Worm (Caenorhabditis elegans) whole organism, midembryonic: ENCODE results near the gene fipr-27.
"Not testable (repeated sequence)": the region's sequence is repeated elsewhere in the genome, so short reads cannot be mapped to it uniquely, and the experiment has no call there.

Experiments used
- T22C8.4 ChIP-seq: fragments of 200-800 bp; sonication (Bioruptor generic); IDR thresholded peaks from 2 replicates; pipeline ENCODE4 v1.3.6; 2022; ENCODE audit warnings: missing genetic modification characterization, missing compliant biosample characterization
- cog-1 ChIP-seq: sonication (generic microtip); optimal IDR thresholded peaks from 2 replicates; lab custom pipeline; 2016; ENCODE audit warnings: missing genetic modification characterization, missing compliant biosample characterization
- flt-1 ChIP-seq: fragments of 200-800 bp; sonication (Bioruptor generic); IDR thresholded peaks from 2 replicates; pipeline ENCODE4 v1.3.6; 2022; ENCODE audit warnings: missing genetic modification characterization, missing compliant biosample characterization
- klf-2 ChIP-seq: fragments of 200-800 bp; sonication (Bioruptor generic); conservative IDR thresholded peaks from 2 replicates; pipeline ENCODE4 v1.3.6; 2022; ENCODE audit warnings: missing genetic modification reagents, missing genetic modification characterization, missing compliant biosample characterization
- med-1 ChIP-seq: sonication (generic microtip); optimal IDR thresholded peaks from 2 replicates; lab custom pipeline; 2017; ENCODE audit warnings: missing genetic modification characterization, mild to moderate bottlenecking, missing compliant biosample characterization, antibody characterized with exemption, missing genetic modification reagents; ENCODE audit not compliant: insufficient read depth
- ref-1 ChIP-seq: fragments of 200-800 bp; sonication (Bioruptor generic); conservative IDR thresholded peaks from 2 replicates; pipeline ENCODE4 v1.3.6; 2022; ENCODE audit warnings: missing genetic modification reagents, missing genetic modification characterization, missing compliant biosample characterization
- tab-1 ChIP-seq: fragments of 200-800 bp; sonication (Bioruptor generic); IDR thresholded peaks from 2 replicates; pipeline ENCODE4 v1.3.6; 2022; ENCODE audit warnings: missing genetic modification characterization, missing compliant biosample characterization
- ztf-23 ChIP-seq: fragments of 200-800 bp; sonication (Bioruptor generic); IDR thresholded peaks from 2 replicates; pipeline ENCODE4 v1.3.6; 2022; ENCODE audit warnings: missing genetic modification reagents, missing genetic modification characterization, missing compliant biosample characterization
- ztf-29 ChIP-seq: fragments of 200-800 bp; sonication (Bioruptor generic); IDR thresholded peaks from 2 replicates; pipeline ENCODE4 v1.3.6; 2022; ENCODE audit warnings: missing genetic modification reagents, missing genetic modification characterization, missing compliant biosample characterization

fipr-27 gene

DNA sequence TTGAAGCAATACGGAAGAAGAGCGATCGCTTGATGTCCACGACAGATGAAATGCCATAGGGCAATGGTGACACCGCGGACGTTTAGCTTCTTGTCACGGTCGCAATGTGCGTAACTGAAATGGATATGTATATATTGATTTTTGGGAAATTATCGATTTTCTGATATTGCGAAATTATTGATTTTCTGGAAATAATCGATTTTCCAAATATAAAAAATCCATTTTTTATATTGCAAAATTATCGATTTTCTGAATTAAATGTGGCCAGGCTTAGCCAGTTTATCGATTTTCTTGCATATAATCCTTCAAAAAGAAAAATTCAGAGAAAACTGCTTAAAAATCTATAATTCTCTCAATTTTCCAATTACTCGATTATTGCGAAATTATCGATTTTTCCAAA is 14.3 kb downstream of the fipr-27 start:
- TF ChIP-seq T22C8.4, result peak; percentile 83

DNA sequence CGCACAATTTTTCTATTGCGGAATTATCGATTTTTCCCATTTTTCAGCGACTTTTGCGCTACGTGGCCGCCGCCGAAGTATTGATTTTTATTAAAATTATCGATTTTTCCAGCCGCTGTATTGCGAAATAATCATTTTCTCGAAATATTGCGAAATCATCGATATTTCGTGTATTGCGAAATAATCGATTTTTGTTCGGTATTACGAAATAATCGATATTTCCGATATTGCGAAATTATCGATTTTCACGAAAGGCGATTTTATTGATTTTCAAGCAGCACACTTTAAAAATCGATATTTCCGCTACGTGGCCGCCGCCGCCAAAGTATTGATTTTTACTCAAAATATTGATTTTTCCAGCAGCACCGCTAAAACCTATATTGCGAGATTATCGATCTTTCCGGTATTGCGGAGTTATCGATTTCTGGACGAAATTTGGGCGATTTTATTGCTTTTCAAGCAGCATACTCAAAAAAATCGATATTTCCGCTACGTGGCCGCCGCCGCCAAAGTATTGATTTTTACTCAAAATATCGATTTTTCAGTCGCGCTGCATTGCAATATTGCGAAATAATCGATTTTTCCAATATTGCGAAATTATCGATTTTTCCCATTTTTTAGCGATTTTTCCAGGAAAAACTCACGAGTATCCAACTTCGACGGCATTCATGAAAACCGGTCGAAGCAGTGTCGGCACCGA is 14.9 kb downstream of the fipr-27 start:
- TF ChIP-seq T22C8.4, result peak; percentile 85
- no peak for TF ChIP-seq tab-1 (GFP tag; lab: Robert Waterston, UW)
- no peak for TF ChIP-seq ztf-23 (GFP tag; lab: Robert Waterston, UW)
- no peak for TF ChIP-seq ztf-29 (GFP tag; lab: Robert Waterston, UW)
- TF ChIP-seq klf-2 (GFP tag; lab: Robert Waterston, UW), result no peak
- no peak for TF ChIP-seq med-1 (GFP tag; lab: Kevin White, UChicago)

DNA sequence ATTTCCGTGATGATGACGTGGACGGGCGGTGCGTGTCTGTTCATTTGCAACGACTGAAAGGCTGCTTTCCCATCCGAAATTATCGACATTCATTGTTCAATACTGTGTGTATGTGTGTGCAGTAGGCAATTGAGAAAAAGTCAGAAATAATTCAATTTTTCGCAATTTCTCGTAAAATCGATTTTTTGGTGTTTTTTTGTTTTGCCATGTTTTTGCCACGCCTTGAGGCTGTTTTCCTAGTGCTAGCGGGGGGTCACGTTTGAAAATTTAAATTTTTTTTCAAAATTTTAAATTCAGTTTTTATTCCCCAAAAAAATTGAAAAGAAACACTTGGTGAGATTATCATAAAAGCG is 15.4 kb downstream of the fipr-27 start, which contains the start of gene Y51H4A.13:
Gene Y51H4A.13 (minus strand): TSS at position 182 of the 353 bp plus-strand sequence.
- TF ChIP-seq med-1 (GFP tag; lab: Kevin White, UChicago); klf-2 (GFP tag; lab: Robert Waterston, UW); T22C8.4: not testable (repeated sequence)

ce11 chrIV:16651004-16651403 is 20.3 kb downstream of the fipr-27 start:
- TF ChIP-seq flt-1 (GFP tag; lab: Robert Waterston, UW), result 0 out of 2 replicates have a peak, but pooled peaks have one; percentile 12

DNA sequence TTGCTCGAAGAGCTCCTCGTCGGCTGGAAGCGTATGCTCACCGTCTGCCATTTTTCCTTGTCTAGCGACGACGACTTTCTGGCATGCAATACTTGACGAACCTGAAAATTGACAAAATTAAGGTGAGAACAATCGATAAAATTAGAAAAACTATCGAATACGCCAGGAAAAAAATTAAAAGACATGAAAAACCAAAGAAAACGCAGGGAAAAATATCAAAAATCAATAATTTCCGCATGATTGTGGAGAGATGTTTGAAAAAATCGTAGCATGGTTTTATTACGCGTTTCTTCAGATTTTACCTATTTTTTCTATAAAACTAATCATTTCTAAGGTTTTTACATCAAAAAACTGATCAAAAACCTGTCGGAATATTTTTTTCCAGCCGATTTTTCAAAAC is 25.1 kb downstream of the fipr-27 start, which contains the start of gene set-26:
Gene set-26 (minus strand): TSS at position 101 of the 400 bp plus-strand sequence.
- 0 out of 2 replicates have a peak, but pooled peaks have one; percentile 23 for TF ChIP-seq T22C8.4

DNA sequence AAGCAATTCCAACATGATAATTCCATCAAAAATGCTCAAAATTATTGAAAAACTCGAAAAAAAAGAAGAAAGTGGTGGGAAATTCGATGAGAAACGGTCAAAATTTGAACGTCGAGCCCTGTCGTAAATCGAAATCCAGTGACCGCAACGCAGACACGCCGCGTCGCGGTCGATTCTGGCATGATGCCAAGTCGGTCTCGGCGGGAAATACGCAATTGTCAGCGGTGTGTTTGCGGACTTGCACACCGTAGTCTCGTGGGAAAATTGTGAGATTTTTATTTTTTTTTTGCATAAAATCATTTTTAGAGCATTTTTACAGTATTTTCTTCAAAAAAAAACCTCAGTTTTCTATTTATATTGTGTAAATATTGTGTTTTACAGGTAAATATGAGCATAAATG is 25.5 kb downstream of the fipr-27 start, which contains the start of gene tsr-2:
Gene tsr-2 (plus strand): TSS at position 382 of the 400 bp plus-strand sequence.
- 0 out of 2 replicates have a peak, but pooled peaks have one; percentile 38 for TF ChIP-seq T22C8.4
- no peak for TF ChIP-seq tab-1 (GFP tag; lab: Robert Waterston, UW)
- TF ChIP-seq ztf-23 (GFP tag; lab: Robert Waterston, UW), result 0 out of 2 replicates have a peak, but pooled peaks have one; percentile 15
- peak; percentile 50 for TF ChIP-seq cog-1 (tag; lab: Kevin White, UChicago)

- no peak for TF ChIP-seq flt-1 (GFP tag; lab: Robert Waterston, UW)
- TF ChIP-seq cog-1 (tag; lab: Kevin White, UChicago), result no peak
- TF ChIP-seq ztf-23 (GFP tag; lab: Robert Waterston, UW), result no peak
- no peak for TF ChIP-seq ztf-29 (GFP tag; lab: Robert Waterston, UW)
- TF ChIP-seq med-1 (GFP tag; lab: Kevin White, UChicago), result no peak
- no peak for TF ChIP-seq tab-1 (GFP tag; lab: Robert Waterston, UW)
- TF ChIP-seq T22C8.4, result no peak
- TF ChIP-seq klf-2 (GFP tag; lab: Robert Waterston, UW), result no peak
- no peak for TF ChIP-seq ref-1
Observed at ce11 chrIV:16657488-16657982, 26.8 kb downstream of the fipr-27 start.

DNA sequence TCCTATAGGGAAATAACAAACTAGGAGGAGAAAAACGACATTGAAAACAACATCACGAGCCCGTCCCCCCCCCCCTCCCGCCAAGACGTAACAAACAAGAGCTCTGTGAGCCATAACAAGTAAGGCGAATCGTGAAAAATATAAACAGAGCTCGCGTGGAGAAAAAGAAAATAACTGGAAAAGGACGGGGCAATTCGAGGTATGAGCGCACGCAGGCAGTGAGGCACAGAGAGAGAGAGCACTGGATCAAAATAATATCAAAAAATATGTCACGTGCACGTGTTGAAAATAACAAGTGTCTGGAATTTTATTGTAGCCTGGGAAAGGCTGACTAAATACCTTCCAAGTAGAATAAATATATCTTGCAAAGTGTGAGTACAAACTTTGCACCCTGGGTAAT is 28.0 kb downstream of the fipr-27 start:
- TF ChIP-seq flt-1 (GFP tag; lab: Robert Waterston, UW) (no peak), cog-1 (tag; lab: Kevin White, UChicago) (no peak), klf-2 (GFP tag; lab: Robert Waterston, UW) (no peak), ztf-23 (GFP tag; lab: Robert Waterston, UW) (no peak), ref-1 (no peak), med-1 (GFP tag; lab: Kevin White, UChicago) (no peak), tab-1 (GFP tag; lab: Robert Waterston, UW) (no peak), ztf-29 (GFP tag; lab: Robert Waterston, UW) (no peak), T22C8.4 (no peak)

ce11 chrIV:16659475-16659874 is 28.8 kb downstream of the fipr-27 start:
- no peak for TF ChIP-seq T22C8.4
- no peak for TF ChIP-seq tab-1 (GFP tag; lab: Robert Waterston, UW)
- no peak for TF ChIP-seq ref-1
- TF ChIP-seq ztf-23 (GFP tag; lab: Robert Waterston, UW), result no peak
- TF ChIP-seq flt-1 (GFP tag; lab: Robert Waterston, UW), result no peak
- no peak for TF ChIP-seq ztf-29 (GFP tag; lab: Robert Waterston, UW)
- no peak for TF ChIP-seq klf-2 (GFP tag; lab: Robert Waterston, UW)
- TF ChIP-seq med-1 (GFP tag; lab: Kevin White, UChicago), result no peak
- TF ChIP-seq cog-1 (tag; lab: Kevin White, UChicago), result no peak

- TF ChIP-seq klf-2 (GFP tag; lab: Robert Waterston, UW), result no peak
- no peak for TF ChIP-seq cog-1 (tag; lab: Kevin White, UChicago)
- TF ChIP-seq ztf-23 (GFP tag; lab: Robert Waterston, UW), result no peak
- no peak for TF ChIP-seq med-1 (GFP tag; lab: Kevin White, UChicago)
- no peak for TF ChIP-seq ref-1
- no peak for TF ChIP-seq T22C8.4
- TF ChIP-seq ztf-29 (GFP tag; lab: Robert Waterston, UW), result no peak
- TF ChIP-seq tab-1 (GFP tag; lab: Robert Waterston, UW), result no peak
- TF ChIP-seq flt-1 (GFP tag; lab: Robert Waterston, UW), result no peak
Observed at ce11 chrIV:16663591-16663990, 32.9 kb downstream of the fipr-27 start.
